Worm (Caenorhabditis elegans): Measurements from ENCODE around the gene eral-1.

The eral-1 gene

ce11 chrII:9566045-9566444, 23.5 kb downstream of the eral-1 start (continued):
- TF ChIP-seq tbx-9 (tag; optimal IDR thresholded peaks at IDR 0.05; ENCODE audit: borderline replicate concordance) (no peak), Y79H2A.3 (GFP tag; conservative IDR thresholded peaks at IDR 0.05) (0 out of 2 replicates have a peak, but pooled peaks have one; percentile 51), gei-17 (GFP tag; optimal IDR thresholded peaks at IDR 0.05) (no peak), tbp1 (GFP tag; optimal IDR thresholded peaks at IDR 0.05) (peak; percentile 98), B0336.3 (GFP tag; IDR thresholded peaks at IDR 0.05) (peak; percentile 50; the same call in 1 of the 2 replicates), hmg-20 (GFP tag; IDR thresholded peaks at IDR 0.05) (no peak), hmg-1.2 (GFP tag; IDR thresholded peaks at IDR 0.05) (peak; percentile 72), nhr-120 (GFP tag; IDR thresholded peaks at IDR 0.05) (0 out of 2 replicates have a peak, but pooled peaks have one; percentile 81), mel-28 (tag; optimal IDR thresholded peaks at IDR 0.05; ENCODE audit: borderline replicate concordance) (peak; percentile 21), lin-35 (GFP tag; optimal IDR thresholded peaks at IDR 0.05) (peak in 1 of 3 experiments; percentile 3), lin-54 (GFP tag; optimal IDR thresholded peaks at IDR 0.05) (peak; percentile 48), T26A5.8 (tag; optimal IDR thresholded peaks at IDR 0.05) (peak; percentile 62), madf-8 (GFP tag; conservative IDR thresholded peaks at IDR 0.05) (0 out of 2 replicates have a peak, but pooled peaks have one; percentile 32), Y53F4B.3 (GFP tag; IDR thresholded peaks at IDR 0.05) (no peak), zfh-2 (GFP tag; conservative IDR thresholded peaks at IDR 0.05) (no peak), F23B12.7 (tag; optimal IDR thresholded peaks at IDR 0.05; ENCODE audit: insufficient read depth) (peak; percentile 84), efl-1 (GFP tag; optimal IDR thresholded peaks at IDR 0.05) (no peak), unc-62 (GFP tag; optimal IDR thresholded peaks at IDR 0.05) (no peak), K12H6.12 (tag; optimal IDR thresholded peaks at IDR 0.05) (peak; percentile 52), aptf-2 (GFP tag; conservative IDR thresholded peaks at IDR 0.05) (0 out of 2 replicates have a peak, but pooled peaks have one; percentile 65), nfya-1 (tag; optimal IDR thresholded peaks at IDR 0.05; ENCODE audit: borderline replicate concordance, insufficient read depth) (no peak), somi-1 (GFP tag; optimal IDR thresholded peaks at IDR 0.05) (peak; percentile 65), snpc-1.3 (tag; optimal IDR thresholded peaks at IDR 0.05; ENCODE audit: insufficient read depth) (peak; percentile 55), lin-40 (tag; optimal IDR thresholded peaks at IDR 0.05) (peak; percentile 62), hlh-12 (tag; optimal IDR thresholded peaks at IDR 0.05) (no peak), hrde-1 (tag; optimal IDR thresholded peaks at IDR 0.05; ENCODE audit: borderline replicate concordance) (peak; percentile 68), ama-1 (optimal IDR thresholded peaks at IDR 0.05) (no peak), ama-1 (GFP tag; optimal IDR thresholded peaks at IDR 0.05) (peak in 1 of 2 experiments; percentile 85), sea-2 (GFP tag; IDR thresholded peaks at IDR 0.05) (no peak), F57A8.1 (GFP tag; optimal IDR thresholded peaks at IDR 0.05) (peak; percentile 90), madf-6 (GFP tag; IDR thresholded peaks at IDR 0.05) (peak; percentile 65), attf-3 (GFP tag; conservative IDR thresholded peaks at IDR 0.05) (peak; percentile 72), sptf-2 (GFP tag; optimal IDR thresholded peaks at IDR 0.05) (peak; percentile 12), D2030.7 (GFP tag; IDR thresholded peaks at IDR 0.05) (peak; percentile 67), tlf-1 (GFP tag; optimal IDR thresholded peaks at IDR 0.05) (peak; percentile 6), cebp-2 (GFP tag; IDR thresholded peaks at IDR 0.05) (peak; percentile 69; the same call in 1 of the 2 replicates), die-1 (tag; optimal IDR thresholded peaks at IDR 0.05) (peak; percentile 90), attf-6 (GFP tag; IDR thresholded peaks at IDR 0.05) (no peak), aptf-3 (GFP tag; IDR thresholded peaks at IDR 0.05) (no peak), attf-5 (GFP tag; optimal IDR thresholded peaks at IDR 0.05) (peak; percentile 61), Y95B8A.8 (GFP tag; IDR thresholded peaks at IDR 0.05) (no peak; the same call in 1 of the 2 replicates), ZK185.1 (tag; optimal IDR thresholded peaks at IDR 0.05; ENCODE audit: poor library complexity, severe bottlenecking) (peak; percentile 56), ets-4 (GFP tag; optimal IDR thresholded peaks at IDR 0.05) (no peak), bed-1 (GFP tag; IDR thresholded peaks at IDR 0.05) (0 out of 2 replicates have a peak, but pooled peaks have one; percentile 57)

Data from whole organism, young adult.